Worm (Caenorhabditis elegans) whole organism, young adult: ENCODE measurements around the gene ceh-16.
A peak's percentile ranks its signal among the peaks of the same experiment; 100 is the strongest.

ENCODE experiments used
- B0035.1 ChIP-seq: sonication (generic microtip); optimal IDR thresholded peaks from 2 replicates; lab custom pipeline; 2016; ENCODE audit warnings: missing genetic modification characterization, mild to moderate bottlenecking, missing compliant biosample characterization, missing genotype, missing genetic modification reagents
- F23B12.7 ChIP-seq: sonication (generic microtip); optimal IDR thresholded peaks from 2 replicates; lab custom pipeline; 2017; ENCODE audit warnings: missing genetic modification characterization, mild to moderate bottlenecking, missing compliant biosample characterization, antibody characterized with exemption, moderate library complexity; ENCODE audit not compliant: insufficient read depth
- F37B4.10 ChIP-seq: fragments of 200-800 bp; sonication (Bioruptor generic); IDR thresholded peaks from 2 replicates; pipeline ENCODE4 v1.3.6; 2022; ENCODE audit warnings: missing genetic modification characterization, missing compliant biosample characterization
- F57A8.1 ChIP-seq: fragments of 200-800 bp; sonication (Bioruptor generic); optimal IDR thresholded peaks from 2 replicates; lab custom pipeline; 2018; ENCODE audit warnings: mild to moderate bottlenecking, missing genetic modification characterization, moderate library complexity, missing compliant biosample characterization
- K11D2.4 ChIP-seq: fragments of 200-800 bp; sonication (Bioruptor generic); IDR thresholded peaks from 2 replicates; pipeline ENCODE4 v1.3.6; 2022; ENCODE audit warnings: missing genetic modification reagents, missing genetic modification characterization, missing compliant biosample characterization
- K12H6.12 ChIP-seq: fragments of 200-800 bp; sonication (Bioruptor generic); optimal IDR thresholded peaks from 2 replicates; lab custom pipeline; 2018; ENCODE audit warnings: mild to moderate bottlenecking, missing genetic modification characterization, missing compliant biosample characterization
- Y79H2A.3 ChIP-seq: fragments of 200-800 bp; sonication (Bioruptor generic); conservative IDR thresholded peaks from 2 replicates; pipeline ENCODE4 v1.3.6; 2022; ENCODE audit warnings: missing genetic modification reagents, missing genetic modification characterization, missing compliant biosample characterization
- ZK185.1 ChIP-seq: sonication (generic microtip); optimal IDR thresholded peaks from 2 replicates; lab custom pipeline; 2016; ENCODE audit warnings: mild to moderate bottlenecking, missing genetic modification characterization, missing compliant biosample characterization; ENCODE audit not compliant: poor library complexity, severe bottlenecking
- akir-1 ChIP-seq: fragments of 200-800 bp; sonication (Bioruptor generic); optimal IDR thresholded peaks from 2 replicates; lab custom pipeline; 2018; ENCODE audit warnings: mild to moderate bottlenecking, missing genetic modification characterization, moderate library complexity, missing compliant biosample characterization
- ama-1 ChIP-seq, 3 experiments: fragments of 150-350 bp in 1 of 3; sonication (generic microtip) in 2 of 3; optimal IDR thresholded peaks; 2 replicates each; lab custom pipeline; 2014 to 2018; ENCODE audit warnings: missing biosample characterization in 2 of 3, missing genetic modification characterization in 2 of 3, missing genetic modification reagents in 2 of 3
- aptf-2 ChIP-seq: fragments of 200-800 bp; sonication (Bioruptor generic); conservative IDR thresholded peaks from 2 replicates; pipeline ENCODE4 v1.3.6; 2022; ENCODE audit warnings: missing genetic modification reagents, missing genetic modification characterization, missing compliant biosample characterization
- athp-1 ChIP-seq: sonication (generic microtip); optimal IDR thresholded peaks from 2 replicates; lab custom pipeline; 2017; ENCODE audit warnings: mild to moderate bottlenecking, missing genetic modification characterization, missing compliant biosample characterization
- attf-3 ChIP-seq: fragments of 200-800 bp; sonication (Bioruptor generic); conservative IDR thresholded peaks from 2 replicates; pipeline ENCODE4 v1.3.6; 2022; ENCODE audit warnings: missing genetic modification reagents, missing genetic modification characterization, missing compliant biosample characterization
- attf-5 ChIP-seq: fragments of 200-800 bp; sonication (Bioruptor generic); optimal IDR thresholded peaks from 2 replicates; lab custom pipeline; 2018; ENCODE audit warnings: mild to moderate bottlenecking, missing genetic modification characterization, missing compliant biosample characterization
- attf-6 ChIP-seq: fragments of 200-800 bp; sonication (Bioruptor generic); IDR thresholded peaks from 2 replicates; pipeline ENCODE4 v1.3.6; 2022; ENCODE audit warnings: missing genetic modification reagents, missing genetic modification characterization, missing compliant biosample characterization
- bed-2 ChIP-seq: fragments of 200-800 bp; sonication (Bioruptor generic); IDR thresholded peaks from 2 replicates; pipeline ENCODE4 v1.3.6; 2022; ENCODE audit warnings: missing genetic modification reagents, missing genetic modification characterization, missing compliant biosample characterization
- cebp-1 ChIP-seq, 2 experiments: fragments of 200-800 bp in 1 of 2; sonication (Bioruptor generic) in 1 of 2; sonication (generic microtip) in 1 of 2; IDR thresholded peaks in 1 of 2; optimal IDR thresholded peaks in 1 of 2; 2 replicates each; pipeline versions ENCODE4 v1.3.6 to Lab custom; 2017 to 2022; ENCODE audit warnings: missing compliant biosample characterization in 2 of 2, missing genetic modification characterization in 2 of 2, mild to moderate bottlenecking in 1 of 2, missing genetic modification reagents in 1 of 2, moderate library complexity in 1 of 2
- cebp-2 ChIP-seq: fragments of 200-800 bp; sonication (Bioruptor generic); IDR thresholded peaks from 2 replicates; pipeline ENCODE4 v1.3.6; 2022; ENCODE audit warnings: missing genetic modification characterization, missing compliant biosample characterization
- dox-1 ChIP-seq: fragments of 200-800 bp; sonication (Bioruptor generic); IDR thresholded peaks from 2 replicates; pipeline ENCODE4 v1.3.6; 2022; ENCODE audit warnings: missing genetic modification reagents, missing genetic modification characterization, missing compliant biosample characterization
- ets-4 ChIP-seq: fragments of 200-800 bp; sonication (Bioruptor generic); optimal IDR thresholded peaks from 2 replicates; lab custom pipeline; 2018; ENCODE audit warnings: mild to moderate bottlenecking, missing genetic modification characterization, missing compliant biosample characterization
- let-607 ChIP-seq, 2 experiments: fragments of 200-800 bp in 1 of 2; sonication (Bioruptor generic) in 1 of 2; sonication (generic microtip) in 1 of 2; optimal IDR thresholded peaks; 2 replicates each; lab custom pipeline; 2016 to 2018; ENCODE audit warnings: mild to moderate bottlenecking in 2 of 2, missing compliant biosample characterization in 2 of 2, missing genetic modification characterization in 2 of 2, moderate library complexity in 2 of 2, missing genotype in 1 of 2
- lin-40 ChIP-seq: sonication (generic microtip); optimal IDR thresholded peaks from 2 replicates; lab custom pipeline; 2016; ENCODE audit warnings: missing genetic modification characterization, mild to moderate bottlenecking, missing compliant biosample characterization, missing genotype, missing genetic modification reagents
- lin-54 ChIP-seq: fragments of 200-800 bp; sonication (Bioruptor generic); optimal IDR thresholded peaks from 2 replicates; lab custom pipeline; 2018; ENCODE audit warnings: mild to moderate bottlenecking, missing genetic modification characterization, missing compliant biosample characterization
- madf-6 ChIP-seq: fragments of 200-800 bp; sonication (Bioruptor generic); IDR thresholded peaks from 2 replicates; pipeline ENCODE4 v1.3.6; 2022; ENCODE audit warnings: missing genetic modification reagents, missing genetic modification characterization, missing compliant biosample characterization
- nhr-80 ChIP-seq: sonication (generic microtip); optimal IDR thresholded peaks from 2 replicates; lab custom pipeline; 2016; ENCODE audit warnings: missing genetic modification characterization, missing compliant biosample characterization
- rcor-1 ChIP-seq: fragments of 200-800 bp; sonication (Bioruptor generic); IDR thresholded peaks from 2 replicates; pipeline ENCODE4 v1.3.6; 2022; ENCODE audit warnings: missing genetic modification reagents, missing genetic modification characterization, missing compliant biosample characterization
- snpc-3.4 ChIP-seq: sonication (generic microtip); optimal IDR thresholded peaks from 2 replicates; lab custom pipeline; 2017; ENCODE audit warnings: missing genetic modification characterization, mild to moderate bottlenecking, missing compliant biosample characterization, antibody characterized with exemption, moderate library complexity, missing genotype, missing genetic modification reagents
- somi-1 ChIP-seq: fragments of 200-800 bp; sonication (Bioruptor generic); optimal IDR thresholded peaks from 2 replicates; lab custom pipeline; 2018; ENCODE audit warnings: mild to moderate bottlenecking, missing genetic modification characterization, missing compliant biosample characterization
- tbp1 ChIP-seq: fragments of 200-800 bp; sonication (Bioruptor generic); optimal IDR thresholded peaks from 2 replicates; lab custom pipeline; 2018; ENCODE audit warnings: mild to moderate bottlenecking, missing genetic modification characterization, missing compliant biosample characterization
- ztf-18 ChIP-seq: sonication (generic microtip); optimal IDR thresholded peaks from 2 replicates; lab custom pipeline; 2016; ENCODE audit warnings: missing genotype, mild to moderate bottlenecking, missing genetic modification characterization, missing compliant biosample characterization
- ztf-26 ChIP-seq: sonication (generic microtip); optimal IDR thresholded peaks from 2 replicates; lab custom pipeline; 2017; ENCODE audit warnings: missing genetic modification characterization, missing compliant biosample characterization

The ceh-16 gene

DNA sequence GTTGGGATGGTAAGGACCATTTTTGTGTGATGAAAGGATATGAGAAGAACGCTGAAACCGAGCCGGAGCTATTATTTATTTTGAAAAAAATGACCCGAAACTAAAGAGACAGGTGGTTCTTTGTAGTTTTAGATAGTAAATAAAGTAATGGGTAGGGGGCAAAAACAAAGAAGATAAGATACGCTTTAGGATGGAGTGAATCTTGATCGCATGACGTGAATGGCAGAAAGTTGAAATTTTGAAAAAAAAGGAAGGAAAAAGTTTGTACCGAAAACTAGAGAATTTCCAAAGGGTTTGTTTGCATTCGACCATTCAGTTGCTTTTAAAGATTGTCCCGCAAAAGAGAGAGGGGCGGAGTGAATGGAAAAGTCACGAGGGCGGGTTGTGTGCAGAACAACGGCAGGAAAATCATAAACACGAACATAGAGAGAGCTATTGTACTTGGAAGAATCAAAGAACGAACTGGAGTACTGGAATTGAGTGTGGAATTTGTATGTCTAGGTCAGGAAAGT is 31.4 kb downstream of the ceh-16 start, which contains the start of gene F22B7.9:
Gene F22B7.9, minus strand, starts transcription at position 51 of the 512 bp plus-strand sequence.
- TF ChIP-seq K11D2.4 (GFP tag; lab: Robert Waterston, UW) (0 out of 2 replicates have a peak, but pooled peaks have one; percentile 23), attf-3 (GFP tag; lab: Robert Waterston, UW) (0 out of 2 replicates have a peak, but pooled peaks have one; percentile 12), K12H6.12 (peak; percentile 23), attf-6 (GFP tag; lab: Robert Waterston, UW) (no peak), aptf-2 (GFP tag; lab: Robert Waterston, UW) (no peak), snpc-3.4 (tag; lab: Kevin White, UChicago) (no peak), ama-1 (optimal IDR thresholded peaks at IDR 0.05; lab: Kevin White, UChicago) (peak; percentile 82), ama-1 (GFP tag; optimal IDR thresholded peaks at IDR 0.05; lab: Kevin White, UChicago) (no peak)

- peak; percentile 33 for TF ChIP-seq somi-1
- TF ChIP-seq K12H6.12: no peak
- TF ChIP-seq, all 124 proteins: peak for 1
Measured at ce11 chrIII:8654400-8654980, 32.0 kb downstream of the ceh-16 start.

- no peak for TF ChIP-seq athp-1 (tag; lab: Kevin White, UChicago)
- no peak for TF ChIP-seq ztf-18 (tag; lab: Kevin White, UChicago)
- no peak for TF ChIP-seq cebp-2
- TF ChIP-seq attf-5 (GFP tag; lab: Kevin White, UChicago): no peak
- TF ChIP-seq madf-6 (GFP tag; lab: Robert Waterston, UW): no peak
- no peak for TF ChIP-seq B0035.1 (tag; lab: Kevin White, UChicago)
- peak; percentile 14 for TF ChIP-seq ztf-26 (tag; lab: Kevin White, UChicago)
Measured at ce11 chrIII:8655412-8655811, 32.9 kb downstream of the ceh-16 start.

ce11 chrIII:8656055-8656454 is 33.5 kb downstream of the ceh-16 start:
- no peak for TF ChIP-seq lin-54 (GFP tag; lab: Kevin White, UChicago)
- TF ChIP-seq cebp-1 (GFP tag; IDR thresholded peaks at IDR 0.05; lab: Robert Waterston, UW): no peak
- peak; percentile 29 for TF ChIP-seq cebp-1 (tag; optimal IDR thresholded peaks at IDR 0.05; lab: Kevin White, UChicago)
- TF ChIP-seq, all 124 proteins: peak for 1

- TF ChIP-seq tbp1 (GFP tag; lab: Kevin White, UChicago) (peak; percentile 47), nhr-80 (tag; lab: Kevin White, UChicago) (peak; percentile 76), bed-2 (GFP tag; lab: Robert Waterston, UW) (no peak), F23B12.7 (no peak), Y79H2A.3 (GFP tag; lab: Robert Waterston, UW) (no peak), lin-40 (peak; percentile 10), let-607 (tag; optimal IDR thresholded peaks at IDR 0.05; lab: Kevin White, UChicago) (peak in 1 of 2 experiments; percentile 20), K11D2.4 (GFP tag; lab: Robert Waterston, UW) (no peak), cebp-1 (GFP tag; IDR thresholded peaks at IDR 0.05; lab: Robert Waterston, UW) (no peak), cebp-1 (tag; optimal IDR thresholded peaks at IDR 0.05; lab: Kevin White, UChicago) (peak; percentile 21), akir-1 (GFP tag; lab: Kevin White, UChicago) (no peak)
Measured at ce11 chrIII:8656957-8657356, 34.4 kb downstream of the ceh-16 start.

ce11 chrIII:8657676-8658366 is 35.3 kb downstream of the ceh-16 start:
- TF ChIP-seq aptf-2 (GFP tag; lab: Robert Waterston, UW) (no peak), F37B4.10 (GFP tag; lab: Robert Waterston, UW) (0 out of 2 replicates have a peak, but pooled peaks have one; percentile 62), F57A8.1 (GFP tag; lab: Kevin White, UChicago) (no peak), dox-1 (GFP tag; lab: Robert Waterston, UW) (no peak), ZK185.1 (tag; lab: Kevin White, UChicago) (no peak), ama-1 (optimal IDR thresholded peaks at IDR 0.05; lab: Kevin White, UChicago) (peak; percentile 34), ama-1 (GFP tag; optimal IDR thresholded peaks at IDR 0.05; lab: Kevin White, UChicago) (no peak), rcor-1 (no peak), ets-4 (GFP tag; lab: Kevin White, UChicago) (peak; percentile 41)
